Fruit fly (Drosophila melanogaster) whole organism, embryonic: ENCODE data around the gene dysc.
A peak's percentile ranks its signal among the peaks of the same experiment; 100 is the strongest.

ENCODE experiments used
- ATbp ChIP-seq: fragments of 200-800 bp; sonication (Bioruptor generic); optimal IDR thresholded peaks from 2 replicates; lab custom pipeline; 2017; ENCODE audit warnings: missing biosample characterization, mild to moderate bottlenecking, missing genetic modification characterization, missing genetic modification reagents
- BtbVII ChIP-seq: fragments of 200-800 bp; sonication (Bioruptor generic); optimal IDR thresholded peaks from 3 replicates; lab custom pipeline; 2017; ENCODE audit warnings: missing biosample characterization, mild to moderate bottlenecking, missing genetic modification characterization
- CG1024 ChIP-seq: fragments of 200-800 bp; sonication (Bioruptor generic); IDR thresholded peaks from 2 replicates; pipeline ENCODE4 v1.3.6; 2022; ENCODE audit warnings: missing biosample characterization, missing genetic modification characterization
- CG11695 ChIP-seq: fragments of 200-800 bp; sonication (Bioruptor generic); IDR thresholded peaks from 3 replicates; pipeline ENCODE4 v1.3.6; 2022; ENCODE audit warnings: missing biosample characterization, missing genetic modification characterization
- CG12155 ChIP-seq: fragments of 200-800 bp; sonication (Bioruptor generic); optimal IDR thresholded peaks from 3 replicates; lab custom pipeline; 2016; ENCODE audit warnings: missing biosample characterization, missing genetic modification characterization
- CG12391 ChIP-seq: fragments of 200-800 bp; sonication (Bioruptor generic); optimal IDR thresholded peaks from 3 replicates; lab custom pipeline; 2018; ENCODE audit warnings: missing biosample characterization, mild to moderate bottlenecking, missing genetic modification characterization, moderate library complexity
- CG12769 ChIP-seq: fragments of 200-800 bp; sonication (Bioruptor generic); optimal IDR thresholded peaks from 2 replicates; lab custom pipeline; 2019; ENCODE audit warnings: missing biosample characterization, mild to moderate bottlenecking, missing genetic modification characterization, moderate library complexity
- CG15696 ChIP-seq: fragments of 200-800 bp; sonication (Bioruptor generic); optimal IDR thresholded peaks from 2 replicates; lab custom pipeline; 2019; ENCODE audit warnings: missing biosample characterization, mild to moderate bottlenecking, missing genetic modification characterization, moderate library complexity
- CG1603 ChIP-seq: fragments of 200-800 bp; sonication (Bioruptor generic); optimal IDR thresholded peaks from 2 replicates; lab custom pipeline; 2019; ENCODE audit warnings: missing biosample characterization, mild to moderate bottlenecking, missing genetic modification characterization, moderate library complexity
- CG2875 ChIP-seq: fragments of 200-800 bp; sonication (Bioruptor generic); optimal IDR thresholded peaks from 2 replicates; lab custom pipeline; 2017; ENCODE audit warnings: missing biosample characterization, mild to moderate bottlenecking, missing genetic modification characterization, missing genetic modification reagents
- CG30403 ChIP-seq: fragments of 200-800 bp; sonication (Bioruptor generic); optimal IDR thresholded peaks from 3 replicates; lab custom pipeline; 2016; ENCODE audit warnings: missing biosample characterization, missing genetic modification characterization
- CG31441 ChIP-seq: fragments of 200-800 bp; sonication (Bioruptor generic); IDR thresholded peaks from 2 replicates; pipeline ENCODE4 v1.3.6; 2022; ENCODE audit warnings: missing biosample characterization, missing genetic modification characterization
- CG3163 ChIP-seq: fragments of 200-800 bp; sonication (Bioruptor generic); optimal IDR thresholded peaks from 3 replicates; lab custom pipeline; 2016; ENCODE audit warnings: missing biosample characterization, missing genetic modification characterization
- CG32532 ChIP-seq: fragments of 200-800 bp; sonication (Bioruptor generic); IDR thresholded peaks from 2 replicates; pipeline ENCODE4 v1.3.6; 2022; ENCODE audit warnings: missing biosample characterization, missing genetic modification characterization
- CG32767 ChIP-seq: fragments of 200-800 bp; sonication (Bioruptor generic); IDR thresholded peaks from 2 replicates; pipeline ENCODE4 v1.3.6; 2022; ENCODE audit warnings: missing biosample characterization, missing genetic modification characterization
- CG3281 ChIP-seq: fragments of 200-800 bp; sonication (Bioruptor generic); optimal IDR thresholded peaks from 3 replicates; lab custom pipeline; 2017; ENCODE audit warnings: missing biosample characterization, mild to moderate bottlenecking, missing genetic modification characterization
- CG33557 ChIP-seq: fragments of 200-800 bp; sonication (Bioruptor generic); optimal IDR thresholded peaks from 2 replicates; lab custom pipeline; 2019; ENCODE audit warnings: missing biosample characterization, mild to moderate bottlenecking, missing genetic modification characterization, moderate library complexity
- CG43689 ChIP-seq: fragments of 200-800 bp; sonication (Bioruptor generic); IDR thresholded peaks from 2 replicates; pipeline ENCODE4 v1.3.6; 2022; ENCODE audit warnings: missing biosample characterization, missing genetic modification characterization
- CG4424 ChIP-seq: fragments of 200-800 bp; sonication (Bioruptor generic); optimal IDR thresholded peaks from 3 replicates; lab custom pipeline; 2016; ENCODE audit warnings: missing biosample characterization, missing genetic modification characterization
- CG4617 ChIP-seq: fragments of 200-800 bp; sonication (Bioruptor generic); optimal IDR thresholded peaks from 3 replicates; lab custom pipeline; 2016; ENCODE audit warnings: missing biosample characterization, missing genetic modification characterization, borderline replicate concordance
- CG9876 ChIP-seq: fragments of 200-800 bp; sonication (Bioruptor generic); optimal IDR thresholded peaks from 2 replicates; lab custom pipeline; 2016; ENCODE audit warnings: missing biosample characterization, missing genetic modification characterization
- E2f1 ChIP-seq: fragments of 200-800 bp; sonication (Bioruptor generic); IDR thresholded peaks from 2 replicates; pipeline ENCODE4 v1.3.6; 2022; ENCODE audit warnings: missing biosample characterization, missing genetic modification characterization
- Fer2 ChIP-seq: fragments of 200-800 bp; sonication (Bioruptor generic); optimal IDR thresholded peaks from 2 replicates; lab custom pipeline; 2018; ENCODE audit warnings: missing biosample characterization, mild to moderate bottlenecking, missing genetic modification characterization, moderate library complexity
- Gug ChIP-seq: fragments of 200-800 bp; sonication (Bioruptor generic); IDR thresholded peaks from 4 replicates; pipeline ENCODE4 v1.3.6; 2022; ENCODE audit warnings: missing biosample characterization, missing genetic modification characterization
- HLHmδ ChIP-seq: fragments of 200-800 bp; sonication (Bioruptor generic); optimal IDR thresholded peaks from 2 replicates; lab custom pipeline; 2018; ENCODE audit warnings: missing biosample characterization, mild to moderate bottlenecking, missing genetic modification characterization, moderate library complexity
- Hmx ChIP-seq: fragments of 200-800 bp; sonication (Bioruptor generic); optimal IDR thresholded peaks from 2 replicates; lab custom pipeline; 2016; ENCODE audit warnings: missing biosample characterization, missing genetic modification characterization
- Max ChIP-seq: fragments of 200-800 bp; sonication (Bioruptor generic); optimal IDR thresholded peaks from 2 replicates; lab custom pipeline; 2016; ENCODE audit warnings: missing biosample characterization, mild to moderate bottlenecking, missing genetic modification characterization
- Meics ChIP-seq: fragments of 200-800 bp; sonication (Bioruptor generic); optimal IDR thresholded peaks from 2 replicates; lab custom pipeline; 2017; ENCODE audit warnings: missing biosample characterization, mild to moderate bottlenecking, missing genetic modification characterization
- NfI ChIP-seq: fragments of 200-800 bp; sonication (Bioruptor generic); optimal IDR thresholded peaks from 3 replicates; lab custom pipeline; 2018; ENCODE audit warnings: missing biosample characterization, mild to moderate bottlenecking, missing genetic modification characterization, moderate library complexity
- Oli ChIP-seq: fragments of 200-800 bp; sonication (Bioruptor generic); optimal IDR thresholded peaks from 2 replicates; lab custom pipeline; 2018; ENCODE audit warnings: missing biosample characterization, mild to moderate bottlenecking, missing genetic modification characterization, moderate library complexity
- Optix ChIP-seq: fragments of 200-800 bp; sonication (Bioruptor generic); IDR thresholded peaks from 3 replicates; pipeline ENCODE4 v1.3.6; 2022; ENCODE audit warnings: missing biosample characterization, missing genetic modification characterization
- PHDP ChIP-seq: fragments of 200-800 bp; sonication (Bioruptor generic); optimal IDR thresholded peaks from 3 replicates; lab custom pipeline; 2018; ENCODE audit warnings: missing biosample characterization, mild to moderate bottlenecking, missing genetic modification characterization, moderate library complexity
- Pdp1 ChIP-seq, 2 experiments: fragments of 200-800 bp; sonication (Bioruptor generic); optimal IDR thresholded peaks; 3 replicates each; lab custom pipeline; 2016; ENCODE audit warnings: missing biosample characterization in 2 of 2, missing genetic modification characterization in 2 of 2, mild to moderate bottlenecking in 1 of 2, moderate library complexity in 1 of 2
- Side ChIP-seq: fragments of 200-800 bp; sonication (Bioruptor generic); optimal IDR thresholded peaks from 2 replicates; lab custom pipeline; 2016; ENCODE audit warnings: missing biosample characterization, missing genetic modification characterization
- Sin3A ChIP-seq: fragments of >200 bp; optimal IDR thresholded peaks from 2 replicates; lab custom pipeline; 2018
- TFAM ChIP-seq: fragments of 200-800 bp; sonication (Bioruptor generic); optimal IDR thresholded peaks from 2 replicates; lab custom pipeline; 2017; ENCODE audit warnings: missing biosample characterization, missing genetic modification characterization, inconsistent platforms
- abd-A ChIP-seq: fragments of 200-800 bp; sonication (Bioruptor generic); optimal IDR thresholded peaks from 3 replicates; lab custom pipeline; 2019; ENCODE audit warnings: missing biosample characterization, mild to moderate bottlenecking, missing genetic modification characterization, moderate library complexity
- crp ChIP-seq, 2 experiments: fragments of 200-800 bp; sonication (Bioruptor generic); optimal IDR thresholded peaks; 2 replicates in 1 of 2; 3 replicates in 1 of 2; lab custom pipeline; 2017; ENCODE audit warnings: missing biosample characterization in 2 of 2, missing genetic modification characterization in 2 of 2, mild to moderate bottlenecking in 1 of 2, moderate library complexity in 1 of 2
- da ChIP-seq: fragments of 200-800 bp; sonication (Bioruptor generic); optimal IDR thresholded peaks from 2 replicates; lab custom pipeline; 2016; ENCODE audit warnings: missing biosample characterization, missing genetic modification characterization
- emc ChIP-seq: fragments of 200-800 bp; sonication (Bioruptor generic); optimal IDR thresholded peaks from 2 replicates; lab custom pipeline; 2016; ENCODE audit warnings: missing biosample characterization, missing genetic modification characterization
- ems ChIP-seq: fragments of 200-800 bp; sonication (Bioruptor generic); optimal IDR thresholded peaks from 3 replicates; lab custom pipeline; 2016; ENCODE audit warnings: missing biosample characterization, missing genetic modification characterization
- inv ChIP-seq: fragments of 200-800 bp; sonication (Bioruptor generic); IDR thresholded peaks from 2 replicates; pipeline ENCODE4 v1.3.6; 2022; ENCODE audit warnings: missing biosample characterization, missing genetic modification characterization; ENCODE audit not compliant: partially characterized antibody
- knrl ChIP-seq: fragments of 200-800 bp; sonication (Bioruptor generic); IDR thresholded peaks from 3 replicates; pipeline ENCODE4 v1.3.6; 2022; ENCODE audit warnings: missing biosample characterization, missing genetic modification characterization; ENCODE audit not compliant: partially characterized antibody
- sd ChIP-seq: fragments of 200-800 bp; sonication (Bioruptor generic); optimal IDR thresholded peaks from 3 replicates; lab custom pipeline; 2018; ENCODE audit warnings: missing biosample characterization, mild to moderate bottlenecking, missing genetic modification characterization, moderate library complexity
- shn ChIP-seq: fragments of 200-800 bp; sonication (Bioruptor generic); optimal IDR thresholded peaks from 3 replicates; lab custom pipeline; 2016; ENCODE audit warnings: missing biosample characterization, missing genetic modification characterization
- sim ChIP-seq: fragments of 200-800 bp; sonication (Bioruptor generic); IDR thresholded peaks from 2 replicates; pipeline ENCODE4 v1.3.6; 2022; ENCODE audit warnings: missing biosample characterization, missing genetic modification characterization
- slbo ChIP-seq: fragments of 200-800 bp; sonication (Bioruptor generic); IDR thresholded peaks from 2 replicates; pipeline ENCODE4 v1.3.6; 2022; ENCODE audit warnings: missing biosample characterization, missing genetic modification characterization
- sr ChIP-seq: fragments of 200-800 bp; sonication (Bioruptor generic); IDR thresholded peaks from 3 replicates; pipeline ENCODE4 v1.3.6; 2022; ENCODE audit warnings: missing biosample characterization, missing genetic modification characterization
- yki ChIP-seq: fragments of >200 bp; optimal IDR thresholded peaks from 3 replicates; lab custom pipeline; 2018
- z ChIP-seq: fragments of 200-800 bp; sonication (Bioruptor generic); IDR thresholded peaks from 3 replicates; pipeline ENCODE4 v1.3.6; 2022; ENCODE audit warnings: missing biosample characterization, missing genetic modification characterization

dysc gene

dm6 chr3L:13928769-13929594 is 25.9 kb upstream of the dysc start, which contains the start of the genes CG8833 and DCTN1-p150 (continued):
- TF ChIP-seq CG1603 (tag; lab: Kevin White, UChicago) (peak; percentile 37), CG12391 (tag; lab: Kevin White, UChicago) (peak; percentile 70), knrl (peak; percentile 62; the same call in 2 of the 3 replicates), sd (tag; lab: Kevin White, UChicago) (peak; percentile 47), CG32532 (GFP tag; lab: Robert Waterston, UW) (peak; percentile 51), inv (no peak; the same call in 1 of the 2 replicates), z (no peak), abd-A (tag; lab: Kevin White, UChicago) (no peak), CG12769 (no peak), CG2875 (GFP tag; lab: Kevin White, UChicago) (no peak), shn (GFP tag; lab: Kevin White, UChicago) (peak; percentile 30), E2f1 (no peak), da (GFP tag; lab: Kevin White, UChicago) (no peak), Side (GFP tag; lab: Kevin White, UChicago) (no peak), Gug (GFP tag; lab: Robert Waterston, UW) (peak; percentile 43; the same call in 1 of the 4 replicates), slbo (GFP tag; lab: Robert Waterston, UW) (peak; percentile 80), BtbVII (GFP tag; lab: Kevin White, UChicago) (no peak), crp (GFP tag; optimal IDR thresholded peaks at IDR 0.05; lab: Kevin White, UChicago) (peak; percentile 33 to 85), CG12155 (GFP tag; lab: Kevin White, UChicago) (peak; percentile 54), CG3281 (peak; percentile 6), CG4424 (peak; percentile 57), Fer2 (tag; lab: Kevin White, UChicago) (no peak), CG31441 (peak; percentile 85), ATbp (GFP tag; lab: Kevin White, UChicago) (no peak), CG11695 (no peak), TFAM (GFP tag; lab: Kevin White, UChicago) (no peak), ems (GFP tag; lab: Kevin White, UChicago) (no peak), Sin3A (lab: Kevin White, UChicago) (no peak), CG1024 (no peak), CG4617 (peak; percentile 71), Max (GFP tag; lab: Kevin White, UChicago) (no peak), Meics (GFP tag; lab: Kevin White, UChicago) (peak; percentile 40), Oli (tag; lab: Kevin White, UChicago) (no peak), CG43689 (GFP tag; lab: Robert Waterston, UW) (no peak), sim (GFP tag; lab: Robert Waterston, UW) (no peak), CG15696 (tag; lab: Kevin White, UChicago) (peak; percentile 29), HLHmδ (GFP tag; lab: Kevin White, UChicago) (no peak), CG9876 (peak; percentile 18), CG3163 (GFP tag; lab: Kevin White, UChicago) (no peak), Hmx (no peak), Pdp1 (GFP tag; optimal IDR thresholded peaks at IDR 0.05; lab: Kevin White, UChicago) (peak in 1 of 2 experiments; percentile 42), CG30403 (peak; percentile 59), yki (no peak), CG32767 (GFP tag; lab: Robert Waterston, UW) (no peak), PHDP (peak; percentile 31), CG33557 (GFP tag; lab: Kevin White, UChicago) (no peak), sr (no peak), emc (GFP tag; lab: Kevin White, UChicago) (no peak), Optix (GFP tag; lab: Robert Waterston, UW) (no peak), NfI (GFP tag; lab: Kevin White, UChicago) (peak; percentile 32)
